Worm (Caenorhabditis elegans): ENCODE data around the gene grl-12.

The grl-12 gene

ce11 chrV:8677193-8677592 lies 40.4 kb upstream of the grl-12 start, which contains the start of gene ZC190.6:
Gene ZC190.6, minus strand, starts transcription at chrV:8677293.
- TF ChIP-seq egl-43 (GFP tag; IDR thresholded peaks at IDR 0.05) (no peak), zip-2 (tag; optimal IDR thresholded peaks at IDR 0.05) (no peak), madf-5 (GFP tag; IDR thresholded peaks at IDR 0.05) (no peak), D1046.2 (GFP tag; IDR thresholded peaks at IDR 0.05) (no peak), hlh-11 (tag; optimal IDR thresholded peaks at IDR 0.05) (no peak), tag-97 (GFP tag; IDR thresholded peaks at IDR 0.05) (no peak), dve-1 (tag; optimal IDR thresholded peaks at IDR 0.05; ENCODE audit: insufficient read depth) (no peak), dmd-6 (GFP tag; IDR thresholded peaks at IDR 0.05) (no peak)

ce11 chrV:8673498-8673897 lies 36.7 kb upstream of the grl-12 start, which contains the start of gene ZC190.5:
Gene ZC190.5, minus strand, starts transcription at chrV:8673598.
- TF ChIP-seq aha-1 (tag), result peak; percentile 37
- no peak for TF ChIP-seq nhr-48 (tag; optimal IDR thresholded peaks at IDR 0.05)

DNA sequence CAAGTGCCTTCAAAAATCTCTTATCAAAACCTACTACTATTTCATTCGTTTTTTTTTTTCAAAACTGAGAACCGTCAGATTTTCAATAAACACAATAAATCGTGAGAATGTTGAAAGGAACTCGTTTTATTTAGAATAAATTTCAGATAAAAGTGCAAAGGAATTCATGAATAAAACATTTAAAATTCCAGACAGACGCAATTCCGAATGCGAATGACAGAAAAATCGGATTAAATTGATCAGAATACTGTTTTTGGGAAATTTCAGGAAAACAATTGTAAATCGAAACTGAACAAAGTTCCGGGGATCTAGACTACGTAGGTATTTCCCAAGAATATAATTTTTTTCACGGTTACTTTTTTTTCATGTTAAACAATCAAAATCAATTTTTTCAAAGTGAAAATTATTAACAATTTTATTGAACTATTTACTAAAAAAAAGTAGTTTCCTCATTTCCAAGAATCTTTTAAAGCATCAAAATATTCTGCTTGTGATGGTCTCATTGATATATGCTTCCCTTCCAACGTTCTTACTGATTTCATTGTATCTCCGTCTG lies 34.8 kb upstream of the grl-12 start:
- TF ChIP-seq lim-7 (GFP tag; IDR thresholded peaks at IDR 0.05), result no peak
- TF ChIP-seq ZK546.5 (tag; optimal IDR thresholded peaks at IDR 0.05), result no peak
- no peak for TF ChIP-seq snpc-1.2 (GFP tag; IDR thresholded peaks at IDR 0.05)
- TF ChIP-seq nhr-77 (tag; optimal IDR thresholded peaks at IDR 0.05), result peak; percentile 14
- TF ChIP-seq unc-62 (GFP tag; optimal IDR thresholded peaks at IDR 0.05 in 1 of 2), result peak in 1 of 2 experiments; percentile 32
- no peak for TF ChIP-seq unc-62 (tag; optimal IDR thresholded peaks at IDR 0.05)
- peak; percentile 52 for TF ChIP-seq aha-1 (tag)
- TF ChIP-seq nhr-10 (tag; optimal IDR thresholded peaks at IDR 0.05), result peak; percentile 44
- no peak for TF ChIP-seq hlh-11 (tag; optimal IDR thresholded peaks at IDR 0.05)

DNA sequence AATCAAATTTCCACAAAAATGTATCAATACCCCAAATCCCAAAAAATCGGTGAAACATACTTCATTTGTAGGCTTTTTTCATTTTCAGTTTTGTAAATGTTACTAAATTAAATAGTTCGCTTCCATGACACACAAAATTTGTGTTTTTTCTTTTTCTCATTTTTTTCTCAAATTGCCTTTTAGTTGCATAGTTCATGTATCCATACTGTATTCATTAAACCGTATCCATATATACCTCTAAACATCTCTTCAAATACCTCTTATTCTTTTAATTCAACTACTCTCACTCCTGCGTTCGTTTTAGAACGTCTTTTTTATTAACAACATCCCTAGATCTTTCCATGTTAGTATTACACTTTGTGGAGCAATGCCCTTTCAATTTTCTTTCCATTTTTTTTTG lies 34.0 kb upstream of the grl-12 start:
- TF ChIP-seq pqm-1 (tag; optimal IDR thresholded peaks at IDR 0.05) (no peak), aha-1 (tag) (peak; percentile 95), fos-1 (tag; optimal IDR thresholded peaks at IDR 0.05) (no peak), Y5F2A.4 (GFP tag; optimal IDR thresholded peaks at IDR 0.05) (no peak), ceh-28 (tag; optimal IDR thresholded peaks at IDR 0.05) (no peak), spr-3 (GFP tag; optimal IDR thresholded peaks at IDR 0.05) (no peak), ceh-82 (tag; optimal IDR thresholded peaks at IDR 0.05) (no peak), F26F4.8 (GFP tag; conservative IDR thresholded peaks at IDR 0.05) (no peak)

DNA sequence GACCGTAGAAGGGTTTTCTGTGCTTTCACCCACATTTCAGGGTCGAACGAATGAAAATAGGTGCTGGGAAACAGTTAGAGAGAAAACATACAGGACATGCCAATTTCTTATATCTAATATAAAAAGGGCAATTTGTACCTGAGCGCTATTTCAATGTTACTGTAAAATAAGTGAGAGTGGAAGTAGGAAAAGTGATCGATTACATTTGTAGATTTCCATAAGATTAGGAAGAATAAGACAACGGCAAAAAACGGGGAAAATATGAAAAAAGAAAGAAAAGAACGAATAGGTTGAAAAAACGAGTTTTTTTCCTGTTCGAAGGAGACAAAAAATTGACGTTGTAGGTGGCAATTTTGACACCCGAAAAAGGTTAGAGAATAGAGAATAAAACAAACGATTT lies 31.4 kb upstream of the grl-12 start:
- TF ChIP-seq unc-62 (GFP tag; optimal IDR thresholded peaks at IDR 0.05 in 1 of 2), result peak in 1 of 2 experiments; percentile 28
- TF ChIP-seq unc-62 (tag; optimal IDR thresholded peaks at IDR 0.05), result no peak
- TF ChIP-seq dmd-8 (GFP tag; IDR thresholded peaks at IDR 0.05), result no peak

DNA sequence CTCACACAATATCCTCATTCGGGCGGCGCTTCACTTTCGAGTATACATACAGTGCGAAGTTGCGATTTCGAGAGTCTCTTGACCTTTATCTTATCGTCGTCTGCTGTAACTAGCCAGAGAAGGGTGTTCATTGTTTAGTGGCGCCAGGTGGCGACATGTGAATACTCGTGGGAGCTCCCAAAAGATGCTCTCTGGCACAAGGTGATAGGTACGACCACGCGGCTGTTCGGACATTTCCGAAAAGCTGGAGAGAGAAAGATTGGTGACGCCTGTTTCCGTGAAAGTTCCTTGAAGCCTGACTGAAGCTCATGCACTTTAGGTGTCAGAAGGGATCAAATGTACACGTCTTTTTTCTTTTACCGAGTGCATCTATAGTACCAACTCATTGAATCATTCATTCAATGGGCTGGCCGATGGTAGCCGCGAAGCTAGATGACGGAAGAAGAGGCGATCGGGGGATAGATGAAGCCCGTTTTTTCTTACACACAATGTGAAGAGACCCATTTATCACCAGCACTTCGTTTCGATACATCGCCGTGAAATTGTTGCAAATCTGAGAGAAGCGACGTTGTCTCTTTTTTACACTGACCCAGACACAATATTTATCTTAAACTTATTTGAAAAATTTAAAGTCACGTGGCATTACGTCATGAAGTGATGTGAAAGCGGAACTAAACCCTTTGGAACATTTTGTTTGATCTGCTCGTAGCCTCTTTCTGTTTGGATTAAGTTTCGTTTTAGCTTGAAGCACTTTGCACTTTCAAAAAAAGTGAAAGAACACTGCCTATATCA lies 30.6 kb upstream of the grl-12 start:
- no peak for TF ChIP-seq lin-29 (GFP tag; IDR thresholded peaks at IDR 0.05)
- TF ChIP-seq cey-2 (tag; optimal IDR thresholded peaks at IDR 0.05; ENCODE audit: borderline replicate concordance, insufficient read depth), result no peak
- no peak for TF ChIP-seq nhr-10 (tag; optimal IDR thresholded peaks at IDR 0.05)
- peak; percentile 10 for TF ChIP-seq nhr-11 (tag; optimal IDR thresholded peaks at IDR 0.05)
- TF ChIP-seq ceh-44 (GFP tag; IDR thresholded peaks at IDR 0.05), result no peak
- TF ChIP-seq ZK337.2 (GFP tag; IDR thresholded peaks at IDR 0.05), result no peak
- no peak for TF ChIP-seq ztf-7 (tag; optimal IDR thresholded peaks at IDR 0.05)
- no peak for TF ChIP-seq ZK546.5 (tag; optimal IDR thresholded peaks at IDR 0.05)
- no peak for TF ChIP-seq attf-4 (tag; optimal IDR thresholded peaks at IDR 0.05)
- no peak for TF ChIP-seq ama-1 (optimal IDR thresholded peaks at IDR 0.05)
- no peak for TF ChIP-seq T26A8.4 (GFP tag; IDR thresholded peaks at IDR 0.05)
- no peak for TF ChIP-seq ceh-82 (tag; optimal IDR thresholded peaks at IDR 0.05)
- no peak for TF ChIP-seq R02D3.7 (tag; optimal IDR thresholded peaks at IDR 0.05)
- TF ChIP-seq ceh-28 (tag; optimal IDR thresholded peaks at IDR 0.05), result no peak
- no peak for TF ChIP-seq daf-12 (tag; optimal IDR thresholded peaks at IDR 0.05)
- no peak for TF ChIP-seq ceh-20 (GFP tag; IDR thresholded peaks at IDR 0.05)
- TF ChIP-seq unc-62 (GFP tag; optimal IDR thresholded peaks at IDR 0.05 in 1 of 2), result peak in 1 of 2 experiments; percentile 67
- no peak for TF ChIP-seq unc-62 (tag; optimal IDR thresholded peaks at IDR 0.05)
- TF ChIP-seq spr-1 (tag; optimal IDR thresholded peaks at IDR 0.05), result no peak
- TF ChIP-seq hif-1 (tag; optimal IDR thresholded peaks at IDR 0.05), result no peak
- no peak for TF ChIP-seq unc-39 (tag; optimal IDR thresholded peaks at IDR 0.05)
- TF ChIP-seq duxl-1 (tag; optimal IDR thresholded peaks at IDR 0.05; ENCODE audit: poor library complexity), result no peak
